Worm (Caenorhabditis elegans) whole organism, L4 larva: ENCODE measurements around the gene tba-8.

Experiments used
- ZK546.5 ChIP-seq, 2 experiments: sonication (generic microtip); optimal IDR thresholded peaks; 2 replicates each; lab custom pipeline; 2017; ENCODE audit warnings: missing biosample characterization in 2 of 2, missing genetic modification characterization in 2 of 2
- aly-2 ChIP-seq: sonication (generic microtip); optimal IDR thresholded peaks from 2 replicates; lab custom pipeline; 2018; ENCODE audit warnings: missing biosample characterization, missing genetic modification characterization
- ceh-20 ChIP-seq: fragments of 200-800 bp; sonication (Bioruptor generic); IDR thresholded peaks from 2 replicates; pipeline ENCODE4 v1.3.6; 2022; ENCODE audit warnings: missing genetic modification reagents, missing genetic modification characterization, missing compliant biosample characterization
- cey-2 ChIP-seq: sonication (generic microtip); optimal IDR thresholded peaks from 3 replicates; lab custom pipeline; 2017; ENCODE audit warnings: missing genetic modification characterization, mild to moderate bottlenecking, missing compliant biosample characterization, antibody characterized with exemption, borderline replicate concordance; ENCODE audit not compliant: insufficient read depth
- dmd-9 ChIP-seq: fragments of 200-800 bp; sonication (Bioruptor generic); IDR thresholded peaks from 2 replicates; pipeline ENCODE4 v1.3.6; 2022; ENCODE audit warnings: missing genetic modification reagents, missing genetic modification characterization, missing compliant biosample characterization
- lim-7 ChIP-seq: fragments of 200-800 bp; sonication (Bioruptor generic); IDR thresholded peaks from 2 replicates; pipeline ENCODE4 v1.3.6; 2022; ENCODE audit warnings: missing genetic modification characterization, missing compliant biosample characterization
- nhr-76 ChIP-seq: fragments of 150-350 bp; optimal IDR thresholded peaks from 2 replicates; lab custom pipeline; 2014; ENCODE audit warnings: missing biosample characterization, missing genetic modification characterization
- pha-4 ChIP-seq, 2 experiments: fragments of 150-350 bp in 1 of 2; fragments of 200-800 bp in 1 of 2; sonication (Bioruptor generic) in 1 of 2; IDR thresholded peaks in 1 of 2; optimal IDR thresholded peaks in 1 of 2; 2 replicates each; pipeline versions ENCODE4 v1.3.6 to Lab custom; 2014 to 2022; ENCODE audit warnings: missing genetic modification characterization in 2 of 2, missing genetic modification reagents in 2 of 2, missing biosample characterization in 1 of 2, missing compliant biosample characterization in 1 of 2
- set-16 ChIP-seq: fragments of 200-800 bp; sonication (Bioruptor generic); IDR thresholded peaks from 2 replicates; pipeline ENCODE4 v1.3.6; 2022; ENCODE audit warnings: missing genetic modification reagents, missing genetic modification characterization, missing compliant biosample characterization
- snpc-4 ChIP-seq: fragments of 150-350 bp; optimal IDR thresholded peaks from 2 replicates; lab custom pipeline; 2014; ENCODE audit warnings: missing biosample characterization, missing genetic modification characterization
- ztf-11 ChIP-seq: fragments of 150-350 bp; optimal IDR thresholded peaks from 2 replicates; lab custom pipeline; 2014; ENCODE audit warnings: missing biosample characterization, missing genetic modification characterization

DNA sequence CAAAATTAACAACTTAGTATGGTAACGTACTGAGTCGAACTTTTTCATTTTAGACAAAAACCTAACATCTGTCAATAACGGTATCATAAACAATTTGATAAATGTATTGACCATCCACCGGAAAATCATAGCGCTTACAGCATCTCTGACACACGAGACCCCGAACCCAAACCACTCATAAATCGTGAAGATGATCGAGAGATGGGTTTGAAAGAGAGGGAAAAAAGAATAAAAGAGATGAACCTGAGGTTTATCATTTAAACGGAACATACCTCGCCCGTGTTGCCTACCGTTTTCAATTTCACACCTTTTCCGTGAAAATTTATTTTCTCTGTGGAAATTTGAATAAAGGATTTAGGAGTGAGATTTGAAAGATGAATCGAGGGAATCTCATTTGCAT lies 31.4 kb upstream of the tba-8 start:
- TF ChIP-seq set-16 (GFP tag; lab: Robert Waterston, UW): no peak
- no peak for TF ChIP-seq pha-4 (GFP tag; IDR thresholded peaks at IDR 0.05; lab: Robert Waterston, UW)
- no peak for TF ChIP-seq pha-4 (tag; optimal IDR thresholded peaks at IDR 0.05; lab: Kevin White, UChicago)
- TF ChIP-seq ztf-11 (tag; lab: Kevin White, UChicago): no peak
- TF ChIP-seq cey-2 (tag; lab: Kevin White, UChicago): no peak
- no peak for TF ChIP-seq ZK546.5 (tag; optimal IDR thresholded peaks at IDR 0.05; lab: Kevin White, UChicago)
- TF ChIP-seq ceh-20 (GFP tag; lab: Robert Waterston, UW): 0 out of 2 replicates have a peak, but pooled peaks have one; percentile 23
- no peak for TF ChIP-seq nhr-76 (tag; lab: Kevin White, UChicago)
- no peak for TF ChIP-seq dmd-9 (GFP tag; lab: Robert Waterston, UW)
- no peak for TF ChIP-seq lim-7 (GFP tag; lab: Robert Waterston, UW)
- no peak for TF ChIP-seq snpc-4 (tag; lab: Kevin White, UChicago)
- no peak for TF ChIP-seq aly-2 (tag; lab: Kevin White, UChicago)
